Worm (Caenorhabditis elegans) whole organism, L2 larva: ENCODE measurements around the gene npax-1.

Source experiments
- C34F6.9 ChIP-seq: fragments of 150-350 bp; optimal IDR thresholded peaks from 2 replicates; lab custom pipeline; 2014; ENCODE audit warnings: missing biosample characterization, missing genetic modification characterization
- R02D3.7 ChIP-seq: fragments of 150-350 bp; optimal IDR thresholded peaks from 2 replicates; lab custom pipeline; 2014; ENCODE audit warnings: missing biosample characterization, missing genetic modification characterization
- Y55F3AM.14 ChIP-seq: fragments of 200-800 bp; sonication (Bioruptor generic); optimal IDR thresholded peaks from 2 replicates; lab custom pipeline; 2018; ENCODE audit warnings: mild to moderate bottlenecking, missing genetic modification characterization, missing compliant biosample characterization
- ZK546.5 ChIP-seq: sonication (generic microtip); optimal IDR thresholded peaks from 2 replicates; lab custom pipeline; 2017; ENCODE audit warnings: missing biosample characterization, missing genetic modification characterization
- alr-1 ChIP-seq: fragments of 150-350 bp; optimal IDR thresholded peaks from 2 replicates; lab custom pipeline; 2014; ENCODE audit warnings: missing biosample characterization, missing genetic modification characterization
- aly-2 ChIP-seq: fragments of 150-350 bp; optimal IDR thresholded peaks from 2 replicates; lab custom pipeline; 2014; ENCODE audit warnings: missing biosample characterization, missing genetic modification characterization
- ama-1 ChIP-seq: fragments of 150-350 bp; optimal IDR thresholded peaks from 2 replicates; lab custom pipeline; 2018; ENCODE audit warnings: inconsistent platforms
- blmp-1 ChIP-seq: sonication (generic microtip); optimal IDR thresholded peaks from 2 replicates; lab custom pipeline; 2017; ENCODE audit warnings: missing genetic modification characterization, mild to moderate bottlenecking, missing compliant biosample characterization, antibody characterized with exemption, moderate library complexity; ENCODE audit not compliant: insufficient read depth
- ceh-16 ChIP-seq: fragments of 150-350 bp; optimal IDR thresholded peaks from 2 replicates; lab custom pipeline; 2014; ENCODE audit warnings: missing biosample characterization, missing genetic modification characterization
- ceh-82 ChIP-seq: fragments of 150-350 bp; optimal IDR thresholded peaks from 2 replicates; lab custom pipeline; 2014; ENCODE audit warnings: missing biosample characterization, missing genetic modification characterization
- crh-2 ChIP-seq: sonication (generic microtip); optimal IDR thresholded peaks from 2 replicates; lab custom pipeline; 2017; ENCODE audit warnings: missing biosample characterization, missing genetic modification characterization
- dmd-4 ChIP-seq: sonication (generic microtip); optimal IDR thresholded peaks from 2 replicates; lab custom pipeline; 2017; ENCODE audit warnings: missing biosample characterization, missing genetic modification characterization
- egl-27 ChIP-seq: sonication (generic microtip); optimal IDR thresholded peaks from 3 replicates; lab custom pipeline; 2017; ENCODE audit warnings: missing biosample characterization, missing genetic modification reagents, missing genetic modification characterization
- elt-1 ChIP-seq: fragments of 150-350 bp; optimal IDR thresholded peaks from 2 replicates; lab custom pipeline; 2014; ENCODE audit warnings: missing biosample characterization, missing genetic modification characterization
- elt-3 ChIP-seq: sonication (generic microtip); optimal IDR thresholded peaks from 2 replicates; lab custom pipeline; 2017; ENCODE audit warnings: missing biosample characterization, missing genetic modification characterization
- fos-1 ChIP-seq: fragments of 150-350 bp; optimal IDR thresholded peaks from 2 replicates; lab custom pipeline; 2014; ENCODE audit warnings: missing biosample characterization, missing genetic modification characterization
- lin-11 ChIP-seq: fragments of 150-350 bp; sonication (generic microtip); optimal IDR thresholded peaks from 2 replicates; lab custom pipeline; 2014; ENCODE audit warnings: missing biosample characterization, missing genetic modification characterization, inconsistent platforms, mixed read lengths
- lin-13 ChIP-seq: fragments of 150-350 bp; optimal IDR thresholded peaks from 2 replicates; lab custom pipeline; 2014; ENCODE audit warnings: missing biosample characterization, missing genetic modification reagents, missing genetic modification characterization
- lsy-2 ChIP-seq, 2 experiments: fragments of 150-350 bp in 1 of 2; sonication (generic microtip) in 1 of 2; optimal IDR thresholded peaks; 2 replicates each; lab custom pipeline; 2014 to 2017; ENCODE audit warnings: missing biosample characterization in 2 of 2, missing genetic modification characterization in 2 of 2
- mbf-1 ChIP-seq: sonication (generic microtip); optimal IDR thresholded peaks from 2 replicates; lab custom pipeline; 2017; ENCODE audit warnings: missing biosample characterization, missing genetic modification characterization
- mdl-1 ChIP-seq, 2 experiments: fragments of 150-350 bp in 1 of 2; sonication (generic microtip) in 1 of 2; optimal IDR thresholded peaks; 2 replicates each; lab custom pipeline; 2017; ENCODE audit warnings: missing biosample characterization in 2 of 2, missing genetic modification characterization in 2 of 2
- nhr-10 ChIP-seq: sonication (generic microtip); optimal IDR thresholded peaks from 2 replicates; lab custom pipeline; 2017; ENCODE audit warnings: missing biosample characterization, missing genetic modification characterization
- nhr-11 ChIP-seq: fragments of 150-350 bp; optimal IDR thresholded peaks from 2 replicates; lab custom pipeline; 2014; ENCODE audit warnings: missing biosample characterization, missing genetic modification characterization
- nhr-129 ChIP-seq: fragments of 150-350 bp; optimal IDR thresholded peaks from 2 replicates; lab custom pipeline; 2014; ENCODE audit warnings: missing biosample characterization, missing genetic modification characterization
- nhr-21 ChIP-seq: fragments of 150-350 bp; optimal IDR thresholded peaks from 2 replicates; lab custom pipeline; 2014; ENCODE audit warnings: missing biosample characterization, missing genetic modification characterization
- nhr-237 ChIP-seq: fragments of 150-350 bp; optimal IDR thresholded peaks from 2 replicates; lab custom pipeline; 2014; ENCODE audit warnings: missing biosample characterization, missing genetic modification characterization
- nhr-6 ChIP-seq: fragments of 150-350 bp; optimal IDR thresholded peaks from 2 replicates; lab custom pipeline; 2014; ENCODE audit warnings: missing biosample characterization, missing genetic modification characterization
- nhr-77 ChIP-seq: fragments of 150-350 bp; optimal IDR thresholded peaks from 2 replicates; lab custom pipeline; 2014; ENCODE audit warnings: missing biosample characterization, missing genetic modification characterization
- sem-4 ChIP-seq: fragments of 150-350 bp; optimal IDR thresholded peaks from 2 replicates; lab custom pipeline; 2014; ENCODE audit warnings: missing biosample characterization, missing genetic modification reagents, missing genetic modification characterization
- skn-1 ChIP-seq: sonication (generic microtip); optimal IDR thresholded peaks from 2 replicates; lab custom pipeline; 2017; ENCODE audit warnings: missing biosample characterization, missing genetic modification characterization
- sma-3 ChIP-seq: sonication (generic microtip); optimal IDR thresholded peaks from 2 replicates; lab custom pipeline; 2016; ENCODE audit warnings: missing genetic modification reagents, missing genetic modification characterization, missing compliant biosample characterization
- sma-9 ChIP-seq, 2 experiments: fragments of 150-350 bp in 1 of 2; sonication (generic microtip) in 1 of 2; optimal IDR thresholded peaks; 2 replicates each; lab custom pipeline; 2014 to 2016; ENCODE audit warnings: missing genetic modification characterization in 2 of 2, mild to moderate bottlenecking in 1 of 2, missing biosample characterization in 1 of 2, missing compliant biosample characterization in 1 of 2, missing genetic modification reagents in 1 of 2, moderate library complexity in 1 of 2
- snpc-4 ChIP-seq: fragments of 150-350 bp; optimal IDR thresholded peaks from 2 replicates; lab custom pipeline; 2014; ENCODE audit warnings: missing biosample characterization, missing genetic modification characterization
- unc-39 ChIP-seq: fragments of 150-350 bp; optimal IDR thresholded peaks from 2 replicates; lab custom pipeline; 2014; ENCODE audit warnings: missing biosample characterization, missing genetic modification characterization
- unc-55 ChIP-seq: fragments of 150-350 bp; sonication (generic microtip); optimal IDR thresholded peaks from 3 replicates; lab custom pipeline; 2014; ENCODE audit warnings: missing biosample characterization, missing genetic modification reagents, missing genetic modification characterization
- unc-62 ChIP-seq: fragments of 150-350 bp; optimal IDR thresholded peaks from 2 replicates; lab custom pipeline; 2014; ENCODE audit warnings: missing biosample characterization, missing genetic modification reagents, missing genetic modification characterization
- ztf-1 ChIP-seq: fragments of 200-800 bp; sonication (Bioruptor generic); conservative IDR thresholded peaks from 2 replicates; pipeline ENCODE4 v1.3.6; 2022; ENCODE audit warnings: missing genetic modification characterization, missing compliant biosample characterization
- ztf-11 ChIP-seq: sonication (generic microtip); optimal IDR thresholded peaks from 2 replicates; lab custom pipeline; 2017; ENCODE audit warnings: missing biosample characterization, missing genetic modification characterization

Gene npax-1

DNA sequence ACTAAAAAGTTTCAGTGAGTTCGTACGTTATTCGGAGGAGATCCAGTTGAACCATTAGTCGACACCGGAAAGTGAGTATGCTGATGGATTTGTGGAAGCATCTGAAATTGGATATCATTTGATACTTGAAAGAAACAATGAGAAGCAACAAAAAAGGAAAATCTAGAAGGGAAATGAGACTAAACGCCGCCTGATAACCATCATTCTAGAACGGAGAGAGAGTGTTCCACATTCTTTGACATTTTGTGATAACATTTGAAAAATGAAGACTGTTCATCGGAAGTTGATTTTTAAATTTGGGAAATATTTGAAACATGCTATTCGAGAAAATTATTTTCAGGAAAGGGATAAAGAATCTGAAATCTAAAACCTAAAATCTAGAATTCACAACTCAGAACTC is at the start of gene npax-1:
TSS of gene npax-1 (minus strand) at position 101 of the 400 bp plus-strand sequence.
- no peak for TF ChIP-seq egl-27 (tag; lab: Kevin White, UChicago)
- no peak for TF ChIP-seq dmd-4 (tag; lab: Kevin White, UChicago)
- TF ChIP-seq ztf-11 (tag; lab: Kevin White, UChicago): no peak
- TF ChIP-seq skn-1 (tag; lab: Kevin White, UChicago): no peak
- no peak for TF ChIP-seq nhr-21 (tag; lab: Kevin White, UChicago)
- TF ChIP-seq nhr-237 (tag; lab: Kevin White, UChicago): no peak
- TF ChIP-seq nhr-10 (tag; lab: Kevin White, UChicago): no peak
- TF ChIP-seq ceh-82 (tag; lab: Kevin White, UChicago): no peak
- TF ChIP-seq C34F6.9 (tag; lab: Kevin White, UChicago): no peak
- no peak for TF ChIP-seq Y55F3AM.14 (GFP tag; lab: Kevin White, UChicago)
- no peak for TF ChIP-seq snpc-4 (tag; lab: Kevin White, UChicago)
- no peak for TF ChIP-seq aly-2 (tag; lab: Kevin White, UChicago)
- TF ChIP-seq nhr-6 (tag; lab: Kevin White, UChicago): no peak
- no peak for TF ChIP-seq lin-11 (tag; lab: Kevin White, UChicago)
- no peak for TF ChIP-seq elt-1 (tag; lab: Kevin White, UChicago)
- TF ChIP-seq elt-3 (tag; lab: Kevin White, UChicago): no peak
- no peak for TF ChIP-seq R02D3.7
- TF ChIP-seq, all 48 proteins: peak for 0

DNA sequence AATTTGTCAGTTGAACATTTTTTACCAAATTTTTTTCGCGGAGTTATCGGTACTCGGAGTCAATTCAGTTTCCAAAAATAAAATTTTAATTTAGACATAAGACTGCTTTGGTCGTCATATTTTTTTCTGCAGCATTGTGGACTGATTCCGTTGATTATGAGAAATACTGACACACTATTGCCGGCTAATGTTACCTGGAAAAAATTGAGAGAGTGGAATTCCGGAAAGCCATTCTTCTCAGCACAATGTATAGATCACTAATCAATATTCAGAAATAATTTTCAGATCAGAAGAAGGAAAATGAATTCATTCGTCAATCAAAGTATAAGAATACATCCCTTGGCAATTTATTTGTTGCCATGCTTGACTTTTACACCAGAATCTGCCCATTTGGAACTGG is 47.9 kb upstream of the npax-1 start, which contains the start of gene C07D10.6:
TSS of gene C07D10.6 (plus strand) at position 301 of the 400 bp plus-strand sequence.
- TF ChIP-seq mdl-1 (tag; optimal IDR thresholded peaks at IDR 0.05; lab: Kevin White, UChicago): no peak
- TF ChIP-seq sem-4 (tag; lab: Kevin White, UChicago): no peak
- no peak for TF ChIP-seq mbf-1
- TF ChIP-seq ZK546.5 (tag; lab: Kevin White, UChicago): no peak
- TF ChIP-seq sma-3: no peak
- TF ChIP-seq unc-55 (GFP tag; lab: Kevin White, UChicago): no peak
- TF ChIP-seq aly-2 (tag; lab: Kevin White, UChicago): no peak
- no peak for TF ChIP-seq nhr-11
- no peak for TF ChIP-seq alr-1 (tag; lab: Kevin White, UChicago)
- no peak for TF ChIP-seq nhr-237 (tag; lab: Kevin White, UChicago)

DNA sequence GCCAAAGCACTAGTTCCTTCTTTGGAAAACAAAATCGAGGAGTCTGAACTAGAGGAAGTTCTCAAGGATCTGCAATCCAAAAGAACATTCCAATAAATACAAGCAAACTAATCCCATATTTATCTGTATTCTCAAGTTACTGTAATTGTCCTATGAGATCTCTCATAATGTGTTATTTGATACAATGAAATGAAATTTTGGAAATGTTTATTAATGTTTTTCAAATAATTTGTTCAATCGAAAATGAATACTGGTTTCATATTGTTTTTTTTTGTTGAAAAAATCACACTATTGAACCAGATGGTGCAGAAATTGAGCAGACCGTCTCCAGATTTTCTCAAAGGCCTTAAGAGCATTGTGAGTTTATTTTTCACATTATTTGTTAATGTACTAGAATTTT is 43.9 kb upstream of the npax-1 start, which contains the start of gene F43E2.1:
TSS of gene F43E2.1 (plus strand) at position 301 of the 400 bp plus-strand sequence.
- TF ChIP-seq unc-39: no peak
- no peak for TF ChIP-seq nhr-77 (tag; lab: Kevin White, UChicago)
- no peak for TF ChIP-seq sma-3
- TF ChIP-seq lsy-2 (tag; optimal IDR thresholded peaks at IDR 0.05; lab: Kevin White, UChicago): no peak
- no peak for TF ChIP-seq egl-27 (tag; lab: Kevin White, UChicago)

DNA sequence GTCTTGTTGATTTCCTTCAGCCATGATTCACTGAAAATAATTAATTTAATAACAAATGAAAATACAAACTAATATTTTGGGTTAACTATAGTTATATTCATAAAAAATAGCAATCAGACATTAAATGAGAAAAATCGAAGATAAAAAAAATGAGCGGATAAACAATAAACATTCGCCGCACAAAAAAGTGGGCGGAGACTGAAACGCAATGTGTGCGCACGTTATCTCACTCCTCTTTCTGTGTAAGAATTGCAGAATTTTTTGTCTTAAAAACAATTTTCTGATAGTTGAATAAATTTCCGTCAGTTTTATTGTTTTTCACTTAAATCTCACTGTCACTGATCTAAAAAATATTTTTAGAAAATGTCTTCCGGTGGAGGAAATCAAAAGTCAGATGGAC is 43.0 kb upstream of the npax-1 start, which contains the start of the genes mtch-1 and rpb-4:
TSS of gene mtch-1 (minus strand) at position 24 of the 400 bp plus-strand sequence.
TSS of gene rpb-4 (plus strand) at position 353 of the 400 bp plus-strand sequence.
- TF ChIP-seq sma-9 (GFP tag; optimal IDR thresholded peaks at IDR 0.05; lab: Kevin White, UChicago) (peak; percentile 6), sma-9 (tag; optimal IDR thresholded peaks at IDR 0.05; lab: Kevin White, UChicago) (no peak), ceh-82 (tag; lab: Kevin White, UChicago) (no peak), nhr-129 (tag; lab: Kevin White, UChicago) (peak; percentile 67), snpc-4 (tag; lab: Kevin White, UChicago) (no peak), ztf-1 (GFP tag; lab: Robert Waterston, UW) (no peak), lin-13 (GFP tag; lab: Kevin White, UChicago) (peak; percentile 24), elt-3 (tag; lab: Kevin White, UChicago) (no peak), nhr-237 (tag; lab: Kevin White, UChicago) (no peak), alr-1 (tag; lab: Kevin White, UChicago) (no peak), fos-1 (tag; lab: Kevin White, UChicago) (peak; percentile 26), R02D3.7 (no peak), ZK546.5 (tag; lab: Kevin White, UChicago) (no peak), ceh-16 (no peak), skn-1 (tag; lab: Kevin White, UChicago) (no peak), blmp-1 (tag; lab: Kevin White, UChicago) (no peak), nhr-11 (no peak), unc-55 (GFP tag; lab: Kevin White, UChicago) (peak; percentile 71), C34F6.9 (tag; lab: Kevin White, UChicago) (peak; percentile 54), mbf-1 (no peak), nhr-77 (tag; lab: Kevin White, UChicago) (no peak), ama-1 (lab: Kevin White, UChicago) (no peak), lsy-2 (tag; optimal IDR thresholded peaks at IDR 0.05; lab: Kevin White, UChicago) (peak in 1 of 2 experiments; percentile 61), egl-27 (tag; lab: Kevin White, UChicago) (no peak), elt-1 (tag; lab: Kevin White, UChicago) (no peak), nhr-6 (tag; lab: Kevin White, UChicago) (no peak), ztf-11 (tag; lab: Kevin White, UChicago) (no peak), sem-4 (tag; lab: Kevin White, UChicago) (no peak), unc-62 (no peak), crh-2 (peak; percentile 29), sma-3 (peak; percentile 18)
